Worm (Caenorhabditis elegans): ENCODE measurements around the gene C48B4.3.

The C48B4.3 gene

ce11 chrIII:9615114-9615513, 32.9 kb upstream of the C48B4.3 start:
- TF ChIP-seq nhr-85 (tag), result no peak
- TF ChIP-seq C16A3.4 (tag; optimal IDR thresholded peaks at IDR 0.05), result no peak

- TF ChIP-seq efl-1 (optimal IDR thresholded peaks at IDR 0.05), result peak; percentile 88 to 90
- peak; percentile 90 to 99 for TF ChIP-seq efl-1 (GFP tag; optimal IDR thresholded peaks at IDR 0.05 in 1 of 2)
- no peak for TF ChIP-seq lin-13 (GFP tag; optimal IDR thresholded peaks at IDR 0.05)
- peak; percentile 55 for TF ChIP-seq grh-1 (GFP tag; IDR thresholded peaks at IDR 0.05)
- peak; percentile 31 for TF ChIP-seq nhr-20 (tag; optimal IDR thresholded peaks at IDR 0.05)
- no peak for TF ChIP-seq unc-86 (tag; optimal IDR thresholded peaks at IDR 0.05)
- no peak for TF ChIP-seq snpc-4 (tag; optimal IDR thresholded peaks at IDR 0.05)
- no peak for TF ChIP-seq ceh-8 (GFP tag; optimal IDR thresholded peaks at IDR 0.05)
- peak; percentile 76 for TF ChIP-seq nhr-85 (tag)
- TF ChIP-seq nhr-19 (GFP tag; conservative IDR thresholded peaks at IDR 0.05), result no peak; the same call in 1 of the 2 replicates
- TF ChIP-seq aly-2 (tag; optimal IDR thresholded peaks at IDR 0.05), result no peak
- TF ChIP-seq lin-15B (tag; optimal IDR thresholded peaks at IDR 0.05), result peak; percentile 32
- no peak for TF ChIP-seq hlh-4 (tag; optimal IDR thresholded peaks at IDR 0.05)
- TF ChIP-seq F16B12.6 (tag; optimal IDR thresholded peaks at IDR 0.05), result peak; percentile 48
- no peak for TF ChIP-seq ceh-90 (tag; optimal IDR thresholded peaks at IDR 0.05)
- no peak for TF ChIP-seq ces-1 (GFP tag; optimal IDR thresholded peaks at IDR 0.05)
- TF ChIP-seq elt-2 (tag; optimal IDR thresholded peaks at IDR 0.05), result no peak
- TF ChIP-seq lin-14 (GFP tag; optimal IDR thresholded peaks at IDR 0.05), result no peak
- no peak for TF ChIP-seq C34B4.2 (tag; optimal IDR thresholded peaks at IDR 0.05)
- peak in 1 of 2 experiments; percentile 2 for TF ChIP-seq ztf-11 (tag; optimal IDR thresholded peaks at IDR 0.05)
- TF ChIP-seq swsn-7 (tag; optimal IDR thresholded peaks at IDR 0.05), result peak; percentile 7
- no peak for TF ChIP-seq ama-1 (optimal IDR thresholded peaks at IDR 0.05)
- peak; percentile 32 for TF ChIP-seq nhr-71 (tag; optimal IDR thresholded peaks at IDR 0.05)
- TF ChIP-seq dsc-1 (tag; optimal IDR thresholded peaks at IDR 0.05), result no peak
- no peak for TF ChIP-seq C04F5.9 (tag; optimal IDR thresholded peaks at IDR 0.05)
- TF ChIP-seq rnt-1 (tag; optimal IDR thresholded peaks at IDR 0.05), result peak; percentile 40
- TF ChIP-seq nhr-47 (tag; optimal IDR thresholded peaks at IDR 0.05), result peak; percentile 24
- no peak for TF ChIP-seq egl-13 (tag; optimal IDR thresholded peaks at IDR 0.05)
- peak; percentile 30 for TF ChIP-seq mep-1 (tag; optimal IDR thresholded peaks at IDR 0.05)
- TF ChIP-seq blmp-1 (tag; optimal IDR thresholded peaks at IDR 0.05), result peak; percentile 7
- peak; percentile 28 to 76 for TF ChIP-seq lsy-2 (tag; optimal IDR thresholded peaks at IDR 0.05)
- no peak for TF ChIP-seq zag-1 (tag; optimal IDR thresholded peaks at IDR 0.05)
- peak; percentile 81 to 91 (median 86) for TF ChIP-seq dpl-1 (GFP tag; optimal IDR thresholded peaks at IDR 0.05)
- TF ChIP-seq ceh-63 (GFP tag; optimal IDR thresholded peaks at IDR 0.05), result no peak
- peak; percentile 12 for TF ChIP-seq skn-1 (tag; optimal IDR thresholded peaks at IDR 0.05)
- TF ChIP-seq nhr-12 (tag; optimal IDR thresholded peaks at IDR 0.05), result no peak
- TF ChIP-seq tbx-2 (tag; optimal IDR thresholded peaks at IDR 0.05), result peak; percentile 19
- no peak for TF ChIP-seq unc-30 (tag; optimal IDR thresholded peaks at IDR 0.05)
- peak; percentile 35 for TF ChIP-seq C16A3.4 (tag; optimal IDR thresholded peaks at IDR 0.05)
- TF ChIP-seq sptf-1 (tag; optimal IDR thresholded peaks at IDR 0.05), result no peak
- no peak for TF ChIP-seq sup-37 (GFP tag; optimal IDR thresholded peaks at IDR 0.05)
- TF ChIP-seq lin-35 (GFP tag; optimal IDR thresholded peaks at IDR 0.05), result peak; percentile 82 to 94
- peak; percentile 43 for TF ChIP-seq snu-23 (GFP tag; optimal IDR thresholded peaks at IDR 0.05)
- TF ChIP-seq nhr-90 (tag; optimal IDR thresholded peaks at IDR 0.05; ENCODE audit: poor library complexity), result peak; percentile 28
- peak in 1 of 3 experiments; percentile 56 for TF ChIP-seq ceh-82 (tag; optimal IDR thresholded peaks at IDR 0.05)
- TF ChIP-seq egl-27 (tag; optimal IDR thresholded peaks at IDR 0.05), result no peak
- no peak for TF ChIP-seq tlp-1 (tag; optimal IDR thresholded peaks at IDR 0.05)
- peak in 1 of 6 experiments; percentile 28 for TF ChIP-seq elt-3 (tag; optimal IDR thresholded peaks at IDR 0.05)
- no peak for TF ChIP-seq unc-130 (tag; optimal IDR thresholded peaks at IDR 0.05)
- no peak for TF ChIP-seq nhr-237 (tag; optimal IDR thresholded peaks at IDR 0.05)
Measured at ce11 chrIII:9614211-9614610, 32.0 kb upstream of the C48B4.3 start, which contains the start of the genes pri-1 and F58A4.6. Gene pri-1 (minus strand): TSS chrIII:9614281. Gene F58A4.6 (plus strand): TSS chrIII:9614482.

Data from whole organism, L1 larva.